Fruit fly (Drosophila melanogaster) whole organism, embryonic: ENCODE data around the gene CG14696.

ENCODE experiments used
- ATbp ChIP-seq: fragments of 200-800 bp; sonication (Bioruptor generic); optimal IDR thresholded peaks from 2 replicates; lab custom pipeline; 2017; ENCODE audit warnings: missing biosample characterization, mild to moderate bottlenecking, missing genetic modification characterization, missing genetic modification reagents
- Blimp-1 ChIP-seq: fragments of 200-800 bp; sonication (Bioruptor generic); optimal IDR thresholded peaks from 3 replicates; lab custom pipeline; 2018; ENCODE audit warnings: missing biosample characterization, missing genetic modification characterization, mild to moderate bottlenecking, moderate library complexity, missing genetic modification reagents
- BtbVII ChIP-seq: fragments of 200-800 bp; sonication (Bioruptor generic); optimal IDR thresholded peaks from 3 replicates; lab custom pipeline; 2017; ENCODE audit warnings: missing biosample characterization, mild to moderate bottlenecking, missing genetic modification characterization
- CG1024 ChIP-seq: fragments of 200-800 bp; sonication (Bioruptor generic); IDR thresholded peaks from 2 replicates; pipeline ENCODE4 v1.3.6; 2022; ENCODE audit warnings: missing biosample characterization, missing genetic modification characterization
- CG10321 ChIP-seq: fragments of 200-800 bp; sonication (Bioruptor generic); IDR thresholded peaks from 2 replicates; pipeline ENCODE4 v1.3.6; 2022; ENCODE audit warnings: missing biosample characterization, missing genetic modification characterization
- CG11456 ChIP-seq: fragments of 200-800 bp; sonication (Bioruptor generic); IDR thresholded peaks from 3 replicates; pipeline ENCODE4 v1.3.6; 2022; ENCODE audit warnings: missing biosample characterization, missing genetic modification characterization
- CG11695 ChIP-seq: fragments of 200-800 bp; sonication (Bioruptor generic); IDR thresholded peaks from 3 replicates; pipeline ENCODE4 v1.3.6; 2022; ENCODE audit warnings: missing biosample characterization, missing genetic modification characterization
- CG11696 ChIP-seq: fragments of 200-800 bp; sonication (Bioruptor generic); IDR thresholded peaks from 2 replicates; pipeline ENCODE4 v1.3.6; 2022; ENCODE audit warnings: missing biosample characterization, missing genetic modification characterization
- CG13296 ChIP-seq: fragments of 200-800 bp; sonication (Bioruptor generic); optimal IDR thresholded peaks from 3 replicates; lab custom pipeline; 2018; ENCODE audit warnings: missing biosample characterization, mild to moderate bottlenecking, missing genetic modification characterization
- CG13624 ChIP-seq: fragments of 200-800 bp; sonication (Bioruptor generic); optimal IDR thresholded peaks from 2 replicates; lab custom pipeline; 2016; ENCODE audit warnings: missing biosample characterization, missing genetic modification characterization
- CG13894 ChIP-seq: fragments of 200-800 bp; sonication (Bioruptor generic); optimal IDR thresholded peaks from 3 replicates; lab custom pipeline; 2018; ENCODE audit warnings: missing biosample characterization, mild to moderate bottlenecking, missing genetic modification characterization, moderate library complexity
- CG15514 ChIP-seq: fragments of 200-800 bp; sonication (Bioruptor generic); optimal IDR thresholded peaks from 3 replicates; lab custom pipeline; 2017; ENCODE audit warnings: missing biosample characterization, missing genetic modification characterization, mild to moderate bottlenecking, moderate library complexity, missing genetic modification reagents
- CG15601 ChIP-seq: fragments of 200-800 bp; sonication (Bioruptor generic); optimal IDR thresholded peaks from 3 replicates; lab custom pipeline; 2019; ENCODE audit warnings: missing biosample characterization, mild to moderate bottlenecking, missing genetic modification characterization, moderate library complexity
- CG1647 ChIP-seq: fragments of 200-800 bp; sonication (Bioruptor generic); optimal IDR thresholded peaks from 3 replicates; lab custom pipeline; 2016; ENCODE audit warnings: missing biosample characterization, missing genetic modification characterization
- CG16813 ChIP-seq: fragments of 200-800 bp; sonication (Bioruptor generic); IDR thresholded peaks from 3 replicates; pipeline ENCODE4 v1.3.6; 2022; ENCODE audit warnings: missing biosample characterization, missing genetic modification characterization; ENCODE audit not compliant: partially characterized antibody
- CG17361 ChIP-seq: fragments of 200-800 bp; sonication (Bioruptor generic); IDR thresholded peaks from 3 replicates; pipeline ENCODE4 v1.3.6; 2022; ENCODE audit warnings: missing biosample characterization, missing genetic modification characterization
- CG17829 ChIP-seq: fragments of 200-800 bp; optimal IDR thresholded peaks from 2 replicates; lab custom pipeline; 2019; ENCODE audit warnings: missing biosample characterization, mild to moderate bottlenecking, missing genetic modification characterization, moderate library complexity
- CG30403 ChIP-seq: fragments of 200-800 bp; sonication (Bioruptor generic); optimal IDR thresholded peaks from 3 replicates; lab custom pipeline; 2016; ENCODE audit warnings: missing biosample characterization, missing genetic modification characterization
- CG31388 ChIP-seq: fragments of 200-800 bp; sonication (Bioruptor generic); optimal IDR thresholded peaks from 2 replicates; lab custom pipeline; 2016; ENCODE audit warnings: missing biosample characterization, missing genetic modification characterization
- CG3407 ChIP-seq: fragments of 200-800 bp; sonication (Bioruptor generic); optimal IDR thresholded peaks from 2 replicates; lab custom pipeline; 2018; ENCODE audit warnings: missing biosample characterization, mild to moderate bottlenecking, missing genetic modification characterization
- CG3726 ChIP-seq: fragments of 200-800 bp; sonication (Bioruptor generic); IDR thresholded peaks from 3 replicates; pipeline ENCODE4, ENCODE4 v1.3.6; 2022; ENCODE audit warnings: missing biosample characterization, missing genetic modification characterization
- CG5245 ChIP-seq: fragments of 200-800 bp; sonication (Bioruptor generic); optimal IDR thresholded peaks from 3 replicates; lab custom pipeline; 2016; ENCODE audit warnings: missing biosample characterization, missing genetic modification characterization
- CG7556 ChIP-seq: fragments of 200-800 bp; sonication (Bioruptor generic); optimal IDR thresholded peaks from 2 replicates; lab custom pipeline; 2017; ENCODE audit warnings: missing biosample characterization, mild to moderate bottlenecking, missing genetic modification characterization
- CG7963 ChIP-seq: fragments of 200-800 bp; sonication (Bioruptor generic); IDR thresholded peaks from 3 replicates; pipeline ENCODE4 v1.3.6; 2022; ENCODE audit warnings: missing biosample characterization, missing genetic modification characterization; ENCODE audit not compliant: partially characterized antibody
- CG9215 ChIP-seq: fragments of 200-800 bp; sonication (Bioruptor generic); IDR thresholded peaks from 2 replicates; pipeline ENCODE4 v1.3.6; 2022; ENCODE audit warnings: missing biosample characterization, missing genetic modification characterization
- CG9437 ChIP-seq: fragments of 200-800 bp; sonication (Bioruptor generic); optimal IDR thresholded peaks from 2 replicates; lab custom pipeline; 2018; ENCODE audit warnings: missing biosample characterization, mild to moderate bottlenecking, missing genetic modification characterization
- CG9876 ChIP-seq: fragments of 200-800 bp; sonication (Bioruptor generic); optimal IDR thresholded peaks from 2 replicates; lab custom pipeline; 2016; ENCODE audit warnings: missing biosample characterization, missing genetic modification characterization
- Camta ChIP-seq: fragments of 200-800 bp; sonication (Bioruptor generic); optimal IDR thresholded peaks from 2 replicates; lab custom pipeline; 2016; ENCODE audit warnings: missing biosample characterization, missing genetic modification characterization
- Deaf1 ChIP-seq: fragments of 200-800 bp; optimal IDR thresholded peaks from 3 replicates; lab custom pipeline; 2019; ENCODE audit warnings: missing biosample characterization, mild to moderate bottlenecking, missing genetic modification characterization, moderate library complexity
- E2f1 ChIP-seq: fragments of 200-800 bp; sonication (Bioruptor generic); IDR thresholded peaks from 2 replicates; pipeline ENCODE4 v1.3.6; 2022; ENCODE audit warnings: missing biosample characterization, missing genetic modification characterization
- ERR ChIP-seq: fragments of 200-800 bp; sonication (Bioruptor generic); optimal IDR thresholded peaks from 2 replicates; lab custom pipeline; 2016; ENCODE audit warnings: missing biosample characterization, missing genetic modification characterization
- Fer2 ChIP-seq: fragments of 200-800 bp; sonication (Bioruptor generic); optimal IDR thresholded peaks from 2 replicates; lab custom pipeline; 2018; ENCODE audit warnings: missing biosample characterization, mild to moderate bottlenecking, missing genetic modification characterization, moderate library complexity
- Gsc ChIP-seq: fragments of 200-800 bp; sonication (Bioruptor generic); IDR thresholded peaks from 2 replicates; pipeline ENCODE4 v1.3.6; 2022; ENCODE audit warnings: missing biosample characterization, missing genetic modification characterization
- HLH3B ChIP-seq: fragments of 200-800 bp; sonication (Bioruptor generic); IDR thresholded peaks from 2 replicates; pipeline ENCODE4 v1.3.6; 2022; ENCODE audit warnings: missing biosample characterization, missing genetic modification characterization
- NFAT ChIP-seq: fragments of 200-800 bp; sonication (Bioruptor generic); IDR thresholded peaks from 2 replicates; pipeline ENCODE4 v1.3.6; 2022; ENCODE audit warnings: missing biosample characterization, missing genetic modification characterization
- Oaz ChIP-seq: fragments of 200-800 bp; sonication (Bioruptor generic); IDR thresholded peaks from 2 replicates; pipeline ENCODE4 v1.3.6; 2022; ENCODE audit warnings: missing biosample characterization, missing genetic modification characterization
- Rx ChIP-seq: fragments of 200-800 bp; sonication (Bioruptor generic); IDR thresholded peaks from 2 replicates; pipeline ENCODE4 v1.3.6; 2022; ENCODE audit warnings: missing biosample characterization, missing genetic modification characterization
- Usf ChIP-seq: fragments of 200-800 bp; sonication (Bioruptor generic); optimal IDR thresholded peaks from 2 replicates; lab custom pipeline; 2017; ENCODE audit warnings: missing genotype, missing biosample characterization, missing genetic modification characterization
- ab ChIP-seq: fragments of 200-800 bp; sonication (Bioruptor generic); optimal IDR thresholded peaks from 2 replicates; lab custom pipeline; 2016; ENCODE audit warnings: missing biosample characterization, missing genetic modification characterization
- bcd ChIP-seq: fragments of 200-800 bp; sonication (Bioruptor generic); optimal IDR thresholded peaks from 2 replicates; lab custom pipeline; 2017; ENCODE audit warnings: missing biosample characterization, mild to moderate bottlenecking, missing genetic modification characterization
- cg ChIP-seq: fragments of 200-800 bp; sonication (Bioruptor generic); optimal IDR thresholded peaks from 3 replicates; lab custom pipeline; 2019; ENCODE audit warnings: missing biosample characterization, mild to moderate bottlenecking, missing genetic modification characterization, moderate library complexity
- crp ChIP-seq, 2 experiments: fragments of 200-800 bp; sonication (Bioruptor generic); optimal IDR thresholded peaks; 2 replicates in 1 of 2; 3 replicates in 1 of 2; lab custom pipeline; 2017; ENCODE audit warnings: missing biosample characterization in 2 of 2, missing genetic modification characterization in 2 of 2, mild to moderate bottlenecking in 1 of 2, moderate library complexity in 1 of 2
- hth ChIP-seq: fragments of >200 bp; optimal IDR thresholded peaks from 2 replicates; lab custom pipeline; 2017; ENCODE audit warnings: inconsistent platforms
- kni ChIP-seq: fragments of 200-800 bp; sonication (Bioruptor generic); optimal IDR thresholded peaks from 3 replicates; lab custom pipeline; 2017; ENCODE audit warnings: mild to moderate bottlenecking, missing biosample characterization, missing genetic modification reagents, missing genetic modification characterization
- nom ChIP-seq: fragments of 200-800 bp; sonication (Bioruptor generic); optimal IDR thresholded peaks from 2 replicates; lab custom pipeline; 2017; ENCODE audit warnings: missing biosample characterization, missing genetic modification characterization, mild to moderate bottlenecking, moderate library complexity, missing genetic modification reagents
- p53 ChIP-seq: fragments of 200-800 bp; sonication (Bioruptor generic); optimal IDR thresholded peaks from 2 replicates; lab custom pipeline; 2016; ENCODE audit warnings: missing biosample characterization, missing genetic modification characterization
- psq ChIP-seq: fragments of 200-800 bp; sonication (Bioruptor generic); optimal IDR thresholded peaks from 2 replicates; lab custom pipeline; 2017; ENCODE audit warnings: missing biosample characterization, missing genetic modification characterization
- slbo ChIP-seq: fragments of 200-800 bp; sonication (Bioruptor generic); IDR thresholded peaks from 2 replicates; pipeline ENCODE4 v1.3.6; 2022; ENCODE audit warnings: missing biosample characterization, missing genetic modification characterization
- ssp ChIP-seq: fragments of 200-800 bp; sonication (Bioruptor generic); IDR thresholded peaks from 2 replicates; pipeline ENCODE4 v1.3.6; 2022; ENCODE audit warnings: missing biosample characterization, missing genetic modification characterization
- toy ChIP-seq: fragments of 200-800 bp; sonication (Bioruptor generic); IDR thresholded peaks from 2 replicates; pipeline ENCODE4 v1.3.6; 2022; ENCODE audit warnings: missing biosample characterization, missing genetic modification characterization
- vfl ChIP-seq: fragments of 200-800 bp; sonication (Bioruptor generic); optimal IDR thresholded peaks from 2 replicates; lab custom pipeline; 2016; ENCODE audit warnings: missing biosample characterization, missing genetic modification characterization

The CG14696 gene

dm6 chr3R:10849515-10849973, 35.3 kb downstream of the CG14696 start, which contains the start of gene CG42394 (continued):
- TF ChIP-seq BtbVII (GFP tag; lab: Kevin White, UChicago) = peak; percentile 97
- TF ChIP-seq CG11695 (GFP tag; lab: Robert Waterston, UW) = peak; percentile 97
- TF ChIP-seq ATbp (GFP tag; lab: Kevin White, UChicago) = peak; percentile 95
- TF ChIP-seq CG15601 (tag; lab: Kevin White, UChicago) = peak; percentile 93
- peak; percentile 91 for TF ChIP-seq CG3407 (GFP tag; lab: Kevin White, UChicago)
- no peak for TF ChIP-seq hth (lab: Kevin White, UChicago)
- TF ChIP-seq CG30403 = peak; percentile 92
- peak; percentile 89 for TF ChIP-seq NFAT (GFP tag; lab: Robert Waterston, UW)
- peak; percentile 93 for TF ChIP-seq HLH3B
- TF ChIP-seq bcd (GFP tag; lab: Kevin White, UChicago) = peak; percentile 97
- TF ChIP-seq kni = no peak
- peak in 1 of 2 experiments; percentile 51 for TF ChIP-seq crp (GFP tag; optimal IDR thresholded peaks at IDR 0.05; lab: Kevin White, UChicago)
- peak; percentile 86 for TF ChIP-seq CG13894 (tag; lab: Kevin White, UChicago)
- TF ChIP-seq Fer2 (tag; lab: Kevin White, UChicago) = peak; percentile 87
- TF ChIP-seq vfl (GFP tag; lab: Kevin White, UChicago) = peak; percentile 71
- TF ChIP-seq CG1647 (GFP tag; lab: Kevin White, UChicago) = peak; percentile 34
- peak; percentile 89 for TF ChIP-seq slbo (GFP tag; lab: Robert Waterston, UW)
- no peak for TF ChIP-seq CG7963 (GFP tag; lab: Robert Waterston, UW)
- peak; percentile 62 for TF ChIP-seq CG13624 (GFP tag; lab: Kevin White, UChicago)
- TF ChIP-seq psq (GFP tag; lab: Kevin White, UChicago) = peak; percentile 72
- peak; percentile 88 for TF ChIP-seq Rx
- TF ChIP-seq CG9215 (GFP tag; lab: Robert Waterston, UW) = peak; percentile 83
- peak; percentile 21; the same call in 1 of the 2 replicates for TF ChIP-seq Gsc (GFP tag; lab: Robert Waterston, UW)
- TF ChIP-seq nom = peak; percentile 78
- TF ChIP-seq CG11456 (GFP tag; lab: Robert Waterston, UW) = peak; percentile 94
- peak; percentile 90 for TF ChIP-seq CG9437 (GFP tag; lab: Kevin White, UChicago)
- peak; percentile 88; the same call in 1 of the 3 replicates for TF ChIP-seq CG3726 (GFP tag; lab: Robert Waterston, UW)
- TF ChIP-seq CG5245 (GFP tag; lab: Kevin White, UChicago) = peak; percentile 86
- peak; percentile 95 for TF ChIP-seq E2f1 (GFP tag; lab: Robert Waterston, UW)
- TF ChIP-seq CG16813 = 0 out of 3 replicates have a peak, but pooled peaks have one; percentile 41
- TF ChIP-seq Oaz = peak; percentile 78
- no peak for TF ChIP-seq CG9876
- peak; percentile 89 for TF ChIP-seq CG15514 (GFP tag; lab: Kevin White, UChicago)
- peak; percentile 90 for TF ChIP-seq CG1024 (GFP tag; lab: Robert Waterston, UW)
- peak; percentile 78 for TF ChIP-seq ssp
- peak; percentile 89 for TF ChIP-seq Usf (GFP tag; lab: Kevin White, UChicago)
- peak; percentile 97 for TF ChIP-seq CG7556
- peak; percentile 67 for TF ChIP-seq ERR (GFP tag; lab: Kevin White, UChicago)
- TF ChIP-seq CG17361 = peak; percentile 99
- TF ChIP-seq Blimp-1 (GFP tag; lab: Kevin White, UChicago) = peak; percentile 96
- TF ChIP-seq Camta = peak; percentile 80
- TF ChIP-seq CG11696 = peak; percentile 88
- TF ChIP-seq ab (GFP tag; lab: Kevin White, UChicago) = no peak
- peak; percentile 86 for TF ChIP-seq Deaf1
- TF ChIP-seq cg (GFP tag; lab: Kevin White, UChicago) = no peak
- peak; percentile 74 for TF ChIP-seq CG10321 (GFP tag; lab: Robert Waterston, UW)
- TF ChIP-seq toy (GFP tag; lab: Robert Waterston, UW) = peak; percentile 87
- TF ChIP-seq p53 (GFP tag; lab: Kevin White, UChicago) = no peak
- peak; percentile 84 for TF ChIP-seq CG31388 (GFP tag; lab: Kevin White, UChicago)
- TF ChIP-seq CG13296 = peak; percentile 94
- peak; percentile 98 for TF ChIP-seq CG17829 (tag; lab: Kevin White, UChicago)
